Fruit fly (Drosophila melanogaster) whole organism, embryonic: ENCODE measurements around the gene kat80.

Source experiments
- B-H1 ChIP-seq: fragments of 200-800 bp; sonication (Bioruptor generic); IDR thresholded peaks from 3 replicates; pipeline ENCODE4 v1.3.6; 2022; ENCODE audit warnings: missing biosample characterization, missing genetic modification characterization
- B-H2 ChIP-seq: fragments of 200-800 bp; sonication (Bioruptor generic); optimal IDR thresholded peaks from 2 replicates; lab custom pipeline; 2018; ENCODE audit warnings: missing biosample characterization, mild to moderate bottlenecking, missing genetic modification characterization
- CG10654 ChIP-seq: fragments of 200-800 bp; sonication (Bioruptor generic); optimal IDR thresholded peaks from 2 replicates; lab custom pipeline; 2016; ENCODE audit warnings: missing biosample characterization, missing genetic modification characterization
- CG11398 ChIP-seq: fragments of 200-800 bp; sonication (Bioruptor generic); optimal IDR thresholded peaks from 2 replicates; lab custom pipeline; 2016; ENCODE audit warnings: missing biosample characterization, missing genetic modification characterization
- CG12071 ChIP-seq: fragments of 200-800 bp; sonication (Bioruptor generic); optimal IDR thresholded peaks from 3 replicates; lab custom pipeline; 2018; ENCODE audit warnings: missing biosample characterization, mild to moderate bottlenecking, missing genetic modification characterization
- CG12942 ChIP-seq: fragments of 200-800 bp; sonication (Bioruptor generic); optimal IDR thresholded peaks from 3 replicates; lab custom pipeline; 2016; ENCODE audit warnings: missing biosample characterization, missing genetic modification characterization
- CG13123 ChIP-seq: fragments of 200-800 bp; sonication (Bioruptor generic); optimal IDR thresholded peaks from 2 replicates; lab custom pipeline; 2016; ENCODE audit warnings: missing biosample characterization, missing genetic modification characterization
- CG13894 ChIP-seq: fragments of 200-800 bp; sonication (Bioruptor generic); optimal IDR thresholded peaks from 3 replicates; lab custom pipeline; 2018; ENCODE audit warnings: missing biosample characterization, mild to moderate bottlenecking, missing genetic modification characterization, moderate library complexity
- CG17186 ChIP-seq: fragments of 200-800 bp; sonication (Bioruptor generic); optimal IDR thresholded peaks from 3 replicates; lab custom pipeline; 2017; ENCODE audit warnings: missing biosample characterization, missing genetic modification reagents, missing genetic modification characterization
- CG17612 ChIP-seq: fragments of 200-800 bp; sonication (Bioruptor generic); IDR thresholded peaks from 2 replicates; pipeline ENCODE4 v1.3.6; 2022; ENCODE audit warnings: missing biosample characterization, missing genetic modification characterization
- CG18476 ChIP-seq: fragments of 200-800 bp; sonication (Bioruptor generic); optimal IDR thresholded peaks from 2 replicates; lab custom pipeline; 2016; ENCODE audit warnings: missing biosample characterization, mild to moderate bottlenecking, missing genetic modification characterization
- CG2202 ChIP-seq: fragments of 200-800 bp; sonication (Bioruptor generic); optimal IDR thresholded peaks from 2 replicates; lab custom pipeline; 2018; ENCODE audit warnings: missing biosample characterization, mild to moderate bottlenecking, missing genetic modification characterization
- CG2712 ChIP-seq: fragments of 200-800 bp; optimal IDR thresholded peaks from 3 replicates; lab custom pipeline; 2019; ENCODE audit warnings: missing biosample characterization, mild to moderate bottlenecking, missing genetic modification characterization, moderate library complexity
- CG31365 ChIP-seq: fragments of 200-800 bp; sonication (Bioruptor generic); optimal IDR thresholded peaks from 2 replicates; lab custom pipeline; 2018; ENCODE audit warnings: missing biosample characterization, mild to moderate bottlenecking, missing genetic modification characterization
- CG3726 ChIP-seq: fragments of 200-800 bp; sonication (Bioruptor generic); IDR thresholded peaks from 3 replicates; pipeline ENCODE4, ENCODE4 v1.3.6; 2022; ENCODE audit warnings: missing biosample characterization, missing genetic modification characterization
- CG4282 ChIP-seq: fragments of 200-800 bp; sonication (Bioruptor generic); optimal IDR thresholded peaks from 2 replicates; lab custom pipeline; 2016; ENCODE audit warnings: missing biosample characterization, missing genetic modification characterization
- CG4328 ChIP-seq: fragments of 200-800 bp; sonication (Bioruptor generic); optimal IDR thresholded peaks from 3 replicates; lab custom pipeline; 2017; ENCODE audit warnings: missing biosample characterization, missing genetic modification reagents, missing genetic modification characterization
- CG5245 ChIP-seq: fragments of 200-800 bp; sonication (Bioruptor generic); optimal IDR thresholded peaks from 3 replicates; lab custom pipeline; 2016; ENCODE audit warnings: missing biosample characterization, missing genetic modification characterization
- CG5953 ChIP-seq: fragments of 200-800 bp; sonication (Bioruptor generic); IDR thresholded peaks from 2 replicates; pipeline ENCODE4 v1.3.6; 2022; ENCODE audit warnings: missing biosample characterization, missing genetic modification characterization
- CG6175 ChIP-seq: fragments of 200-800 bp; sonication (Bioruptor generic); IDR thresholded peaks from 3 replicates; pipeline ENCODE4 v1.3.6; 2022; ENCODE audit warnings: missing biosample characterization, missing genetic modification characterization
- CG6765 ChIP-seq: fragments of 200-800 bp; sonication (Bioruptor generic); optimal IDR thresholded peaks from 3 replicates; lab custom pipeline; 2017; ENCODE audit warnings: missing biosample characterization, mild to moderate bottlenecking, missing genetic modification characterization
- CG7372 ChIP-seq: fragments of 200-800 bp; sonication (Bioruptor generic); IDR thresholded peaks from 2 replicates; pipeline ENCODE4 v1.3.6; 2022; ENCODE audit warnings: missing biosample characterization, missing genetic modification characterization
- CG9727 ChIP-seq: fragments of 200-800 bp; sonication (Bioruptor generic); optimal IDR thresholded peaks from 3 replicates; lab custom pipeline; 2017; ENCODE audit warnings: missing biosample characterization, mild to moderate bottlenecking, missing genetic modification characterization
- CG9797 ChIP-seq: fragments of 200-800 bp; sonication (Bioruptor generic); optimal IDR thresholded peaks from 3 replicates; lab custom pipeline; 2018; ENCODE audit warnings: missing biosample characterization, mild to moderate bottlenecking, missing genetic modification characterization
- D ChIP-seq, 2 experiments: fragments of 200-800 bp in 1 of 2; fragments of >200 bp in 1 of 2; sonication (Bioruptor generic) in 1 of 2; optimal IDR thresholded peaks; 2 replicates in 1 of 2; 3 replicates in 1 of 2; lab custom pipeline; 2017; ENCODE audit warnings: mild to moderate bottlenecking in 1 of 2, missing biosample characterization in 1 of 2, missing genetic modification characterization in 1 of 2, missing genetic modification reagents in 1 of 2
- Fer1 ChIP-seq: fragments of 200-800 bp; sonication (Bioruptor generic); optimal IDR thresholded peaks from 2 replicates; lab custom pipeline; 2017; ENCODE audit warnings: missing biosample characterization, mild to moderate bottlenecking, missing genetic modification characterization
- H2.0 ChIP-seq: fragments of 200-800 bp; sonication (Bioruptor generic); IDR thresholded peaks from 2 replicates; pipeline ENCODE4 v1.3.6; 2022; ENCODE audit warnings: missing biosample characterization, missing genetic modification characterization
- Oaz ChIP-seq: fragments of 200-800 bp; sonication (Bioruptor generic); IDR thresholded peaks from 2 replicates; pipeline ENCODE4 v1.3.6; 2022; ENCODE audit warnings: missing biosample characterization, missing genetic modification characterization
- Opbp ChIP-seq: fragments of 200-800 bp; sonication (Bioruptor generic); IDR thresholded peaks from 3 replicates; pipeline ENCODE4 v1.3.6; 2022; ENCODE audit warnings: missing biosample characterization, missing genetic modification characterization; ENCODE audit not compliant: partially characterized antibody
- Sin3A ChIP-seq: fragments of >200 bp; optimal IDR thresholded peaks from 2 replicates; lab custom pipeline; 2018
- YL-1 ChIP-seq: fragments of 200-800 bp; sonication (Bioruptor generic); optimal IDR thresholded peaks from 3 replicates; lab custom pipeline; 2017; ENCODE audit warnings: missing biosample characterization, mild to moderate bottlenecking, missing genetic modification characterization
- ash1 ChIP-seq: fragments of 200-800 bp; sonication (Bioruptor generic); optimal IDR thresholded peaks from 2 replicates; lab custom pipeline; 2018; ENCODE audit warnings: missing biosample characterization, mild to moderate bottlenecking, missing genetic modification characterization
- cas ChIP-seq: fragments of 200-800 bp; sonication (Bioruptor generic); IDR thresholded peaks from 2 replicates; pipeline ENCODE4 v1.3.6; 2022; ENCODE audit warnings: missing biosample characterization, missing genetic modification characterization
- dmrt99B ChIP-seq: fragments of 200-800 bp; sonication (Bioruptor generic); optimal IDR thresholded peaks from 2 replicates; lab custom pipeline; 2018; ENCODE audit warnings: missing biosample characterization, mild to moderate bottlenecking, missing genetic modification characterization, moderate library complexity
- fd64A ChIP-seq: fragments of 200-800 bp; sonication (Bioruptor generic); optimal IDR thresholded peaks from 3 replicates; lab custom pipeline; 2018; ENCODE audit warnings: missing biosample characterization, mild to moderate bottlenecking, missing genetic modification characterization
- fru ChIP-seq: fragments of >200 bp; optimal IDR thresholded peaks from 2 replicates; lab custom pipeline; 2017
- gcm2 ChIP-seq: fragments of 200-800 bp; sonication (Bioruptor generic); optimal IDR thresholded peaks from 2 replicates; lab custom pipeline; 2016; ENCODE audit warnings: missing biosample characterization, missing genetic modification characterization
- hbn ChIP-seq: fragments of 200-800 bp; sonication (Bioruptor generic); IDR thresholded peaks from 2 replicates; pipeline ENCODE4 v1.3.6; 2022; ENCODE audit warnings: missing biosample characterization, missing genetic modification characterization; ENCODE audit not compliant: partially characterized antibody
- hth ChIP-seq: fragments of >200 bp; optimal IDR thresholded peaks from 2 replicates; lab custom pipeline; 2017; ENCODE audit warnings: inconsistent platforms
- kay ChIP-seq: fragments of 200-800 bp; sonication (Bioruptor generic); optimal IDR thresholded peaks from 2 replicates; lab custom pipeline; 2016; ENCODE audit warnings: missing biosample characterization, missing genetic modification characterization
- lbe ChIP-seq: fragments of 200-800 bp; sonication (Bioruptor generic); optimal IDR thresholded peaks from 2 replicates; lab custom pipeline; 2016; ENCODE audit warnings: missing biosample characterization, mild to moderate bottlenecking, missing genetic modification characterization
- lmd ChIP-seq: fragments of 200-800 bp; sonication (Bioruptor generic); IDR thresholded peaks from 2 replicates; pipeline ENCODE4 v1.3.6; 2022; ENCODE audit warnings: missing biosample characterization, missing genetic modification characterization
- mirr ChIP-seq: fragments of 200-800 bp; sonication (Bioruptor generic); optimal IDR thresholded peaks from 3 replicates; lab custom pipeline; 2018; ENCODE audit warnings: missing biosample characterization, mild to moderate bottlenecking, missing genetic modification characterization
- pfk ChIP-seq: fragments of 200-800 bp; sonication (Bioruptor generic); optimal IDR thresholded peaks from 2 replicates; lab custom pipeline; 2018; ENCODE audit warnings: missing biosample characterization, mild to moderate bottlenecking, missing genetic modification characterization, moderate library complexity
- phol ChIP-seq: fragments of 200-800 bp; sonication (Bioruptor generic); optimal IDR thresholded peaks from 3 replicates; lab custom pipeline; 2018; ENCODE audit warnings: missing biosample characterization, mild to moderate bottlenecking, missing genetic modification characterization, moderate library complexity
- psq ChIP-seq: fragments of 200-800 bp; sonication (Bioruptor generic); optimal IDR thresholded peaks from 2 replicates; lab custom pipeline; 2017; ENCODE audit warnings: missing biosample characterization, missing genetic modification characterization
- row ChIP-seq: fragments of 200-800 bp; sonication (Bioruptor generic); IDR thresholded peaks from 3 replicates; pipeline ENCODE4 v1.3.6; 2022; ENCODE audit warnings: missing biosample characterization, missing genetic modification characterization
- sd ChIP-seq: fragments of 200-800 bp; sonication (Bioruptor generic); optimal IDR thresholded peaks from 3 replicates; lab custom pipeline; 2018; ENCODE audit warnings: missing biosample characterization, mild to moderate bottlenecking, missing genetic modification characterization, moderate library complexity
- trh ChIP-seq: fragments of 200-800 bp; sonication (Bioruptor generic); optimal IDR thresholded peaks from 2 replicates; lab custom pipeline; 2016; ENCODE audit warnings: missing biosample characterization, missing genetic modification characterization
- tx ChIP-seq: fragments of 200-800 bp; sonication (Bioruptor generic); optimal IDR thresholded peaks from 2 replicates; lab custom pipeline; 2016; ENCODE audit warnings: missing biosample characterization, missing genetic modification characterization
- wor ChIP-seq: fragments of 200-800 bp; sonication (Bioruptor generic); IDR thresholded peaks from 2 replicates; pipeline ENCODE4 v1.3.6; 2022; ENCODE audit warnings: missing biosample characterization, missing genetic modification characterization

kat80 gene

dm6 chrX:16320197-16320921, 44.4 kb upstream of the kat80 start, which contains the start of gene Cyp1 (continued):
- TF ChIP-seq cas (GFP tag; lab: Robert Waterston, UW) = no peak
- peak; percentile 44; the same call in 2 of the 3 replicates for TF ChIP-seq B-H1 (GFP tag; lab: Robert Waterston, UW)
- TF ChIP-seq CG9797 (GFP tag; lab: Kevin White, UChicago) = peak; percentile 41
- no peak for TF ChIP-seq D (optimal IDR thresholded peaks at IDR 0.05; lab: Kevin White, UChicago)
- TF ChIP-seq D (GFP tag; optimal IDR thresholded peaks at IDR 0.05; lab: Kevin White, UChicago) = no peak
- no peak for TF ChIP-seq gcm2 (GFP tag; lab: Kevin White, UChicago)
- no peak for TF ChIP-seq CG17612 (GFP tag; lab: Robert Waterston, UW)
- peak; percentile 55 for TF ChIP-seq lmd (GFP tag; lab: Robert Waterston, UW)
- peak; percentile 47 for TF ChIP-seq B-H2 (GFP tag; lab: Kevin White, UChicago)
- peak; percentile 25 for TF ChIP-seq mirr (GFP tag; lab: Kevin White, UChicago)
- peak; percentile 98 for TF ChIP-seq pfk (GFP tag; lab: Kevin White, UChicago)
- no peak for TF ChIP-seq fru (lab: Kevin White, UChicago)
- TF ChIP-seq CG12071 (GFP tag; lab: Kevin White, UChicago) = no peak
- no peak for TF ChIP-seq sd (tag; lab: Kevin White, UChicago)
- TF ChIP-seq hth (lab: Kevin White, UChicago) = no peak
- TF ChIP-seq CG17186 (GFP tag; lab: Kevin White, UChicago) = peak; percentile 90
- TF ChIP-seq CG13894 (tag; lab: Kevin White, UChicago) = peak; percentile 38
- TF ChIP-seq CG2712 (tag; lab: Kevin White, UChicago) = peak; percentile 51
- no peak for TF ChIP-seq kay
- TF ChIP-seq CG6765 (GFP tag; lab: Kevin White, UChicago) = no peak
- TF ChIP-seq dmrt99B = no peak
- TF ChIP-seq wor (GFP tag; lab: Robert Waterston, UW) = no peak
- TF ChIP-seq ash1 (GFP tag; lab: Kevin White, UChicago) = no peak
- TF ChIP-seq CG9727 (GFP tag; lab: Kevin White, UChicago) = peak; percentile 47
- no peak for TF ChIP-seq tx (GFP tag; lab: Kevin White, UChicago)
- TF ChIP-seq CG11398 (GFP tag; lab: Kevin White, UChicago) = no peak
- TF ChIP-seq CG12942 (GFP tag; lab: Kevin White, UChicago) = no peak
- peak; percentile 39 for TF ChIP-seq Fer1 (GFP tag; lab: Kevin White, UChicago)
- TF ChIP-seq hbn (GFP tag; lab: Robert Waterston, UW) = peak; percentile 66
- TF ChIP-seq Sin3A (lab: Kevin White, UChicago) = no peak
- TF ChIP-seq YL-1 (GFP tag; lab: Kevin White, UChicago) = peak; percentile 35
- TF ChIP-seq CG5953 (GFP tag; lab: Robert Waterston, UW) = peak; percentile 46
- no peak for TF ChIP-seq CG4328 (GFP tag; lab: Kevin White, UChicago)
- TF ChIP-seq lbe (GFP tag; lab: Kevin White, UChicago) = no peak
- 0 out of 2 replicates have a peak, but pooled peaks have one; percentile 11 for TF ChIP-seq Oaz
- TF ChIP-seq CG2202 (tag; lab: Kevin White, UChicago) = no peak
- peak; percentile 92 for TF ChIP-seq phol (tag; lab: Kevin White, UChicago)
- peak; percentile 38; the same call in 1 of the 2 replicates for TF ChIP-seq CG7372
- TF ChIP-seq fd64A (GFP tag; lab: Kevin White, UChicago) = no peak
- peak; percentile 87 for TF ChIP-seq Opbp
- TF ChIP-seq CG5245 (GFP tag; lab: Kevin White, UChicago) = no peak
- TF ChIP-seq CG6175 (GFP tag; lab: Robert Waterston, UW) = 0 out of 3 replicates have a peak, but pooled peaks have one; percentile 16
- TF ChIP-seq row (GFP tag; lab: Robert Waterston, UW) = peak; percentile 81
- TF ChIP-seq CG3726 (GFP tag; lab: Robert Waterston, UW) = no peak
- no peak for TF ChIP-seq CG31365 (tag; lab: Kevin White, UChicago)
- TF ChIP-seq psq = no peak
- no peak for TF ChIP-seq trh (GFP tag; lab: Kevin White, UChicago)
- no peak for TF ChIP-seq CG4282 (GFP tag; lab: Kevin White, UChicago)
- no peak for TF ChIP-seq CG13123
- peak; percentile 36; the same call in 1 of the 2 replicates for TF ChIP-seq H2.0 (GFP tag; lab: Robert Waterston, UW)
- TF ChIP-seq CG18476 = peak; percentile 44
- TF ChIP-seq CG10654 (GFP tag; lab: Kevin White, UChicago) = no peak
